Worm (Caenorhabditis elegans): ENCODE data around the gene sams-4.

- TF ChIP-seq mls-2 (tag; optimal IDR thresholded peaks at IDR 0.05) (no peak), blmp-1 (tag; optimal IDR thresholded peaks at IDR 0.05) (no peak), nhr-2 (tag; optimal IDR thresholded peaks at IDR 0.05) (no peak), drap-1 (GFP tag; optimal IDR thresholded peaks at IDR 0.05) (no peak), lin-13 (tag; optimal IDR thresholded peaks at IDR 0.05) (no peak)
These were observed 36.4 kb downstream of the sams-4 start for ce11 chrIV:5809733-5810132.
